Fruit fly (Drosophila melanogaster): ENCODE results near the gene CG31624.

Gene CG31624

dm6 chr2L:21162875-21163274 is 37.3 kb downstream of the CG31624 start, which contains the start of gene Nbr:
Gene Nbr, minus strand, starts transcription at chr2L:21163083.
- 0 out of 3 replicates have a peak, but pooled peaks have one; percentile 19 for TF ChIP-seq vnd (GFP tag; IDR thresholded peaks at IDR 0.05; ENCODE audit: partially characterized antibody)
- peak; percentile 61 for TF ChIP-seq CG13287 (GFP tag; IDR thresholded peaks at IDR 0.05; ENCODE audit: partially characterized antibody)
- TF ChIP-seq Dll (GFP tag; IDR thresholded peaks at IDR 0.05; ENCODE audit: partially characterized antibody): peak; percentile 67
- no peak for TF ChIP-seq B-H2 (GFP tag; optimal IDR thresholded peaks at IDR 0.05)
- TF ChIP-seq knrl (GFP tag; IDR thresholded peaks at IDR 0.05; ENCODE audit: partially characterized antibody): peak; percentile 33; the same call in 2 of the 3 replicates
- peak; percentile 72 for TF ChIP-seq Med (GFP tag)
- peak; percentile 46; the same call in 1 of the 2 replicates for TF ChIP-seq CG6272 (GFP tag; IDR thresholded peaks at IDR 0.05)
- TF ChIP-seq sob (GFP tag; IDR thresholded peaks at IDR 0.05): peak; percentile 11; the same call in 1 of the 2 replicates
- no peak for TF ChIP-seq danr (GFP tag; IDR thresholded peaks at IDR 0.05)
- no peak for TF ChIP-seq CG4707 (GFP tag; optimal IDR thresholded peaks at IDR 0.05)
- no peak for TF ChIP-seq CG8290 (GFP tag; optimal IDR thresholded peaks at IDR 0.05)
- peak in 1 of 2 experiments; percentile 29 for TF ChIP-seq CG8290 (tag; optimal IDR thresholded peaks at IDR 0.05)
- TF ChIP-seq lab (GFP tag; optimal IDR thresholded peaks at IDR 0.05): no peak
- no peak for TF ChIP-seq CG6654 (GFP tag; optimal IDR thresholded peaks at IDR 0.05)
- peak; percentile 12 for TF ChIP-seq pzg (GFP tag; optimal IDR thresholded peaks at IDR 0.05)
- peak; percentile 87 for TF ChIP-seq MESR4 (GFP tag; optimal IDR thresholded peaks at IDR 0.05)
- TF ChIP-seq NFAT (GFP tag; IDR thresholded peaks at IDR 0.05): peak; percentile 44; the same call in 1 of the 2 replicates
- peak; percentile 71 for TF ChIP-seq MBD-R2 (GFP tag; IDR thresholded peaks at IDR 0.05)
- TF ChIP-seq Ptx1 (GFP tag; IDR thresholded peaks at IDR 0.05): no peak
- TF ChIP-seq Jarid2 (GFP tag; optimal IDR thresholded peaks at IDR 0.05): no peak
- peak; percentile 54; the same call in 2 of the 3 replicates for TF ChIP-seq CG16813 (GFP tag; IDR thresholded peaks at IDR 0.05; ENCODE audit: partially characterized antibody)
- TF ChIP-seq ato (GFP tag; IDR thresholded peaks at IDR 0.05; ENCODE audit: partially characterized antibody): peak; percentile 33; the same call in 1 of the 2 replicates
- 0 out of 3 replicates have a peak, but pooled peaks have one; percentile 35 for TF ChIP-seq CG6791 (GFP tag; IDR thresholded peaks at IDR 0.05; ENCODE audit: partially characterized antibody)
- peak; percentile 54 for TF ChIP-seq slbo (GFP tag; IDR thresholded peaks at IDR 0.05)
- peak; percentile 76; the same call in 1 of the 4 replicates for TF ChIP-seq chinmo (GFP tag; IDR thresholded peaks at IDR 0.05; ENCODE audit: partially characterized antibody)
- TF ChIP-seq ERR (GFP tag; optimal IDR thresholded peaks at IDR 0.05): no peak
- no peak for TF ChIP-seq Awh (GFP tag; IDR thresholded peaks at IDR 0.05)
- peak in 1 of 2 experiments; percentile 15 for TF ChIP-seq insv (GFP tag; optimal IDR thresholded peaks at IDR 0.05)
- 0 out of 3 replicates have a peak, but pooled peaks have one; percentile 40 for TF ChIP-seq ken (GFP tag; IDR thresholded peaks at IDR 0.05)
- peak; percentile 17 for TF ChIP-seq CG12659 (GFP tag; optimal IDR thresholded peaks at IDR 0.05)
- TF ChIP-seq bbx (GFP tag; IDR thresholded peaks at IDR 0.05; ENCODE audit: partially characterized antibody): peak; percentile 67
- TF ChIP-seq CG15073 (GFP tag; optimal IDR thresholded peaks at IDR 0.05): no peak
- TF ChIP-seq Scr (GFP tag; IDR thresholded peaks at IDR 0.05; ENCODE audit: partially characterized antibody): peak; percentile 56
- no peak for TF ChIP-seq Hand (GFP tag; optimal IDR thresholded peaks at IDR 0.05)
- peak; percentile 39 for TF ChIP-seq Rfx (GFP tag; IDR thresholded peaks at IDR 0.05)
- peak; percentile 54 for TF ChIP-seq BEAF-32 (GFP tag; optimal IDR thresholded peaks at IDR 0.05)
- no peak for TF ChIP-seq CG14860 (GFP tag; IDR thresholded peaks at IDR 0.05; ENCODE audit: partially characterized antibody)
- TF ChIP-seq vvl (GFP tag; IDR thresholded peaks at IDR 0.05): 0 out of 2 replicates have a peak, but pooled peaks have one; percentile 7
- peak; percentile 31; the same call in 1 of the 3 replicates for TF ChIP-seq Opbp (GFP tag; IDR thresholded peaks at IDR 0.05; ENCODE audit: partially characterized antibody)
- peak; percentile 51; the same call in 2 of the 4 replicates for TF ChIP-seq Gug (GFP tag; IDR thresholded peaks at IDR 0.05)
- peak; percentile 72 for TF ChIP-seq Dref (GFP tag; IDR thresholded peaks at IDR 0.05)
- no peak for TF ChIP-seq CG2202 (tag; optimal IDR thresholded peaks at IDR 0.05)
- no peak; the same call in 1 of the 2 replicates for TF ChIP-seq CG32532 (GFP tag; IDR thresholded peaks at IDR 0.05)
- TF ChIP-seq Bgb (GFP tag; IDR thresholded peaks at IDR 0.05; ENCODE audit: partially characterized antibody): peak; percentile 52
- peak; percentile 54 for TF ChIP-seq sna (GFP tag; IDR thresholded peaks at IDR 0.05; ENCODE audit: partially characterized antibody)
- peak; percentile 58 for TF ChIP-seq Sry-δ (GFP tag; optimal IDR thresholded peaks at IDR 0.05)
- TF ChIP-seq CG11247 (GFP tag; IDR thresholded peaks at IDR 0.05): peak; percentile 36; the same call in 1 of the 2 replicates
- TF ChIP-seq CG4617 (GFP tag; optimal IDR thresholded peaks at IDR 0.05; ENCODE audit: borderline replicate concordance): peak; percentile 27
